6 fruit fly cellular contexts compared by ENCODE assay signal in the genomic region with DNA sequence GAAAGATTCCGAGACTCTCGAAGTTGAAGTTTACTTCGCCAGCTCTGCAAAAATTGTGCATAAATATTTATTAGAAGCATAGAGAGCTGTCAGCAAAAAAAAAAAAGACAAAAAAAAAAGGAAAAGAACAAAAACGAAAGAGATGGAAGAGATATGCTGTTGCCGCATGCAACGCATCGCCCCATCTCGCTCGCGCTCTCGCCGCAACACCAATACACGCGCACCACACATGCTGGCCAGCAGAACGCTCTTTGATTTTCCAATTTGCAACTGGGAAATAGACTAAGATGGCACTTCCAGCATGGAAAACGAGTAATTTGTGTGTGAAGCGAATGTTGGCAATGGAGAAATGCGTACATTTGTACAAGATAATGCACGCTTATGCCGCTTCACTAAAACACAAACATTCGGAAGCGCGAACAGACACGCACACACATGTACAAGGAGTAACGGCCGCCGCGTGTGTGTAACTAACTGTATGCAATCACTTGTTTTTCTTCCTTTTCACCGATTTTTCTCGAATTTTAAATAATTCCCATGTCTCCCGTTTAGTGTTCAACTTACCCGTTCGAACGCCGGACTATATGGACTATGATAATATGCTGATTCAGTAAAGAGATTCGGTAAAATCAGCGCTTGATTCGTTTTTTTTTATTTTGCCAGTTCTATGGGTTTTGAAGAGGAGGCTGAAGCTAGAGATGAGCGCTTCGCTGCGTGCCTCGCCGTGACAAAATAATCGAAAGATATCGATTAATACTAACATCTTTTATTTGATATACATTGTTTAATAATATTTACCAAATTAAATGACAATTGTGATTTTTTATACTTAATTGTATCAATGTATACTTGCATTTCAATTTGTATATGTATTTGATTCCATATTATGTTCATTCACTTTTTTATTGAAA.
A peak's percentile ranks its signal among the peaks of the same experiment; 100 is the strongest.
TF ChIP-seq lines count a peak whose summit lies in the region.

No protein-coding gene starts in this region.

- no peak for TF ChIP-seq CTCF in whole organism, embryonic (GFP tag; optimal IDR thresholded peaks at IDR 0.05; lab: Kevin White, UChicago)

TF ChIP-seq in whole organism, 6 proteins besides CTCF, POLR2A, EP300 and RAD21:
- no peak for TF ChIP-seq pan (optimal IDR thresholded peaks at IDR 0.05; lab: Kevin White, UChicago)
- TF ChIP-seq CG8478 (optimal IDR thresholded peaks at IDR 0.05; lab: Kevin White, UChicago): peak; percentile 69
TF ChIP-seq in whole organism: peak in this region for 1.

TF ChIP-seq in whole organism, adult, 20 proteins besides CTCF, POLR2A, EP300 and RAD21:
- TF ChIP-seq CG11617 (GFP tag; optimal IDR thresholded peaks at IDR 0.05; lab: Kevin White, UChicago): peak; percentile 6
- peak; percentile 64 for TF ChIP-seq Mnt (GFP tag; optimal IDR thresholded peaks at IDR 0.05; lab: Kevin White, UChicago)
- peak; percentile 92 for TF ChIP-seq ovo (GFP tag; optimal IDR thresholded peaks at IDR 0.05; lab: Kevin White, UChicago)
- TF ChIP-seq CG7045 (GFP tag; optimal IDR thresholded peaks at IDR 0.05; lab: Kevin White, UChicago): no peak
- peak; percentile 64 for TF ChIP-seq tj (GFP tag; optimal IDR thresholded peaks at IDR 0.05; lab: Kevin White, UChicago)
TF ChIP-seq in whole organism, adult: peak in this region for 4.

TF ChIP-seq in whole organism, embryonic, 481 proteins besides CTCF, POLR2A, EP300 and RAD21 (continues in another document):
- TF ChIP-seq p53 (GFP tag; optimal IDR thresholded peaks at IDR 0.05; lab: Kevin White, UChicago) (peak; percentile 94), bsh (GFP tag; optimal IDR thresholded peaks at IDR 0.05; lab: Kevin White, UChicago) (peak in 1 of 2 experiments; percentile 39), HLH4C (GFP tag; IDR thresholded peaks at IDR 0.05; lab: Robert Waterston, UW; ENCODE audit: partially characterized antibody) (peak; percentile 30; the same call in 1 of the 3 replicates), pnt (GFP tag; optimal IDR thresholded peaks at IDR 0.05; lab: Kevin White, UChicago) (no peak), ara (GFP tag; IDR thresholded peaks at IDR 0.05; lab: Robert Waterston, UW) (0 out of 2 replicates have a peak, but pooled peaks have one; percentile 8), dm (GFP tag; optimal IDR thresholded peaks at IDR 0.05; lab: Kevin White, UChicago) (peak; percentile 73), CG8478 (optimal IDR thresholded peaks at IDR 0.05; lab: Kevin White, UChicago) (peak; percentile 95), unc-4 (GFP tag; IDR thresholded peaks at IDR 0.05; lab: Robert Waterston, UW; ENCODE audit: partially characterized antibody) (peak; percentile 64), CG7963 (GFP tag; IDR thresholded peaks at IDR 0.05; lab: Robert Waterston, UW; ENCODE audit: partially characterized antibody) (peak; percentile 44; the same call in 1 of the 3 replicates), CG6791 (GFP tag; IDR thresholded peaks at IDR 0.05; lab: Robert Waterston, UW; ENCODE audit: partially characterized antibody) (peak; percentile 77), HmgD (GFP tag; optimal IDR thresholded peaks at IDR 0.05; lab: Kevin White, UChicago) (no peak), Doc3 (GFP tag; IDR thresholded peaks at IDR 0.05; lab: Robert Waterston, UW; ENCODE audit: partially characterized antibody) (peak; percentile 57; the same call in 1 of the 3 replicates), CG10543 (GFP tag; optimal IDR thresholded peaks at IDR 0.05; lab: Kevin White, UChicago) (no peak), Bgb (GFP tag; IDR thresholded peaks at IDR 0.05; lab: Robert Waterston, UW; ENCODE audit: partially characterized antibody) (peak; percentile 67)

TF ChIP-seq in whole organism, prepupa, 60 proteins besides CTCF, POLR2A, EP300 and RAD21 (continues in another document):
- peak; percentile 30 for TF ChIP-seq Eip78C (GFP tag; lab: Kevin White, UChicago)
- no peak for TF ChIP-seq Blimp-1 (GFP tag; optimal IDR thresholded peaks at IDR 0.05; lab: Kevin White, UChicago)
- TF ChIP-seq CG11902 (GFP tag; optimal IDR thresholded peaks at IDR 0.05; lab: Kevin White, UChicago): no peak
- TF ChIP-seq CG6792 (GFP tag; optimal IDR thresholded peaks at IDR 0.05; lab: Kevin White, UChicago): no peak
- TF ChIP-seq svp (GFP tag; lab: Kevin White, UChicago): no peak
- no peak for TF ChIP-seq CG6163 (GFP tag; IDR thresholded peaks at IDR 0.05; lab: Robert Waterston, UW)
- TF ChIP-seq CG8632 (GFP tag; optimal IDR thresholded peaks at IDR 0.05; lab: Kevin White, UChicago): no peak
- TF ChIP-seq Lpt (GFP tag; optimal IDR thresholded peaks at IDR 0.05; lab: Kevin White, UChicago): no peak
- TF ChIP-seq fkh (GFP tag; optimal IDR thresholded peaks at IDR 0.05; lab: Kevin White, UChicago): peak; percentile 62
- TF ChIP-seq CG1621 (tag; optimal IDR thresholded peaks at IDR 0.05; lab: Kevin White, UChicago): no peak
- TF ChIP-seq CG6808 (GFP tag; optimal IDR thresholded peaks at IDR 0.05; lab: Kevin White, UChicago): peak; percentile 16
- no peak for TF ChIP-seq pdm3 (GFP tag; optimal IDR thresholded peaks at IDR 0.05; lab: Kevin White, UChicago)
- no peak for TF ChIP-seq CG15336 (GFP tag; IDR thresholded peaks at IDR 0.05; lab: Robert Waterston, UW)
- TF ChIP-seq CG10631 (GFP tag; optimal IDR thresholded peaks at IDR 0.05; lab: Kevin White, UChicago): no peak
- no peak for TF ChIP-seq Hr38 (GFP tag; optimal IDR thresholded peaks at IDR 0.05; lab: Kevin White, UChicago)
- peak; percentile 6 for TF ChIP-seq esn (GFP tag; optimal IDR thresholded peaks at IDR 0.05; lab: Kevin White, UChicago)
- no peak for TF ChIP-seq CG9139 (GFP tag; optimal IDR thresholded peaks at IDR 0.05; lab: Kevin White, UChicago)
- no peak for TF ChIP-seq Ets21C (GFP tag; optimal IDR thresholded peaks at IDR 0.05; lab: Kevin White, UChicago)
- no peak for TF ChIP-seq CG8119 (GFP tag; IDR thresholded peaks at IDR 0.05; lab: Robert Waterston, UW)
- TF ChIP-seq topi (GFP tag; optimal IDR thresholded peaks at IDR 0.05; lab: Kevin White, UChicago): peak; percentile 18

TF ChIP-seq in whole organism, pupa, 21 proteins besides CTCF, POLR2A, EP300 and RAD21:
- TF ChIP-seq Snoo (tag; optimal IDR thresholded peaks at IDR 0.05; lab: Kevin White, UChicago) (no peak), CG13204 (GFP tag; optimal IDR thresholded peaks at IDR 0.05; lab: Kevin White, UChicago) (no peak), CG8159 (tag; optimal IDR thresholded peaks at IDR 0.05; lab: Kevin White, UChicago) (no peak), CG9948 (tag; optimal IDR thresholded peaks at IDR 0.05; lab: Kevin White, UChicago) (no peak), CG32121 (GFP tag; IDR thresholded peaks at IDR 0.05; lab: Robert Waterston, UW) (0 out of 2 replicates have a peak, but pooled peaks have one; percentile 21), EcR (GFP tag; optimal IDR thresholded peaks at IDR 0.05; lab: Kevin White, UChicago) (peak; percentile 90), fd96Ca (GFP tag; IDR thresholded peaks at IDR 0.05; lab: Robert Waterston, UW) (no peak), CG17806 (tag; optimal IDR thresholded peaks at IDR 0.05; lab: Kevin White, UChicago) (no peak), CG4496 (GFP tag; IDR thresholded peaks at IDR 0.05; lab: Robert Waterston, UW) (peak; percentile 66; the same call in 2 of the 3 replicates), Pif1A (GFP tag; optimal IDR thresholded peaks at IDR 0.05; lab: Kevin White, UChicago) (no peak), Pif1B (GFP tag; optimal IDR thresholded peaks at IDR 0.05; lab: Kevin White, UChicago) (no peak), CG10348 (GFP tag; IDR thresholded peaks at IDR 0.05; lab: Robert Waterston, UW) (no peak), D1 (tag; optimal IDR thresholded peaks at IDR 0.05; lab: Kevin White, UChicago) (no peak)

TF ChIP-seq in whole organism, wandering third instar larva, 38 proteins besides CTCF, POLR2A, EP300 and RAD21:
- TF ChIP-seq h (GFP tag; optimal IDR thresholded peaks at IDR 0.05; lab: Kevin White, UChicago) (peak; percentile 40), CG9705 (GFP tag; optimal IDR thresholded peaks at IDR 0.05; lab: Kevin White, UChicago) (no peak)
TF ChIP-seq in whole organism, wandering third instar larva: peak in this region for 1.
